Fruit fly (Drosophila melanogaster) whole organism, embryonic: Measurements from ENCODE around the gene CG3999.

Source experiments
- Antp ChIP-seq: fragments of 200-800 bp; sonication (Bioruptor generic); optimal IDR thresholded peaks from 3 replicates; lab custom pipeline; 2016; ENCODE audit warnings: missing biosample characterization, missing genetic modification characterization
- CG10543 ChIP-seq: fragments of 200-800 bp; sonication (Bioruptor generic); optimal IDR thresholded peaks from 3 replicates; lab custom pipeline; 2017; ENCODE audit warnings: missing biosample characterization, mild to moderate bottlenecking, missing genetic modification characterization, moderate library complexity
- CG10979 ChIP-seq: fragments of 200-800 bp; sonication (Bioruptor generic); optimal IDR thresholded peaks from 2 replicates; lab custom pipeline; 2018; ENCODE audit warnings: missing biosample characterization, mild to moderate bottlenecking, missing genetic modification characterization, moderate library complexity
- CG11560 ChIP-seq: fragments of 200-800 bp; sonication (Bioruptor generic); IDR thresholded peaks from 3 replicates; pipeline ENCODE4 v1.3.6; 2022; ENCODE audit warnings: missing biosample characterization, missing genetic modification characterization
- CG11723 ChIP-seq: fragments of 200-800 bp; sonication (Bioruptor generic); optimal IDR thresholded peaks from 2 replicates; lab custom pipeline; 2017; ENCODE audit warnings: missing biosample characterization, mild to moderate bottlenecking, missing genetic modification characterization
- CG1647 ChIP-seq: fragments of 200-800 bp; sonication (Bioruptor generic); optimal IDR thresholded peaks from 3 replicates; lab custom pipeline; 2016; ENCODE audit warnings: missing biosample characterization, missing genetic modification characterization
- CG16815 ChIP-seq: fragments of 200-800 bp; sonication (Bioruptor generic); optimal IDR thresholded peaks from 3 replicates; lab custom pipeline; 2017; ENCODE audit warnings: missing biosample characterization, mild to moderate bottlenecking, missing genetic modification characterization
- CG17328 ChIP-seq: fragments of 200-800 bp; sonication (Bioruptor generic); IDR thresholded peaks from 2 replicates; pipeline ENCODE4 v1.3.6; 2022; ENCODE audit warnings: missing biosample characterization, missing genetic modification characterization
- CG17385 ChIP-seq: fragments of 200-800 bp; sonication (Bioruptor generic); optimal IDR thresholded peaks from 3 replicates; lab custom pipeline; 2018; ENCODE audit warnings: missing biosample characterization, mild to moderate bottlenecking, missing genetic modification characterization
- CG17568 ChIP-seq: fragments of 200-800 bp; sonication (Bioruptor generic); optimal IDR thresholded peaks from 2 replicates; lab custom pipeline; 2018; ENCODE audit warnings: missing biosample characterization, mild to moderate bottlenecking, missing genetic modification characterization, moderate library complexity
- CG2202 ChIP-seq: fragments of 200-800 bp; sonication (Bioruptor generic); optimal IDR thresholded peaks from 2 replicates; lab custom pipeline; 2018; ENCODE audit warnings: missing biosample characterization, mild to moderate bottlenecking, missing genetic modification characterization
- CG32767 ChIP-seq: fragments of 200-800 bp; sonication (Bioruptor generic); IDR thresholded peaks from 2 replicates; pipeline ENCODE4 v1.3.6; 2022; ENCODE audit warnings: missing biosample characterization, missing genetic modification characterization
- CG34376 ChIP-seq: fragments of 200-800 bp; sonication (Bioruptor generic); optimal IDR thresholded peaks from 2 replicates; lab custom pipeline; 2018; ENCODE audit warnings: missing biosample characterization, mild to moderate bottlenecking, missing genetic modification characterization
- CG4328 ChIP-seq: fragments of 200-800 bp; sonication (Bioruptor generic); optimal IDR thresholded peaks from 3 replicates; lab custom pipeline; 2017; ENCODE audit warnings: missing biosample characterization, missing genetic modification reagents, missing genetic modification characterization
- CG4707 ChIP-seq: fragments of 200-800 bp; sonication (Bioruptor generic); optimal IDR thresholded peaks from 2 replicates; lab custom pipeline; 2018; ENCODE audit warnings: missing biosample characterization, mild to moderate bottlenecking, missing genetic modification characterization, moderate library complexity
- CG5180 ChIP-seq: fragments of 200-800 bp; sonication (Bioruptor generic); optimal IDR thresholded peaks from 3 replicates; lab custom pipeline; 2017; ENCODE audit warnings: missing biosample characterization, missing genetic modification characterization, mild to moderate bottlenecking, moderate library complexity, missing genetic modification reagents
- CG6175 ChIP-seq: fragments of 200-800 bp; sonication (Bioruptor generic); IDR thresholded peaks from 3 replicates; pipeline ENCODE4 v1.3.6; 2022; ENCODE audit warnings: missing biosample characterization, missing genetic modification characterization
- CG7839 ChIP-seq: fragments of 200-800 bp; sonication (Bioruptor generic); optimal IDR thresholded peaks from 3 replicates; lab custom pipeline; 2018; ENCODE audit warnings: missing biosample characterization, mild to moderate bottlenecking, missing genetic modification characterization, moderate library complexity
- CG7963 ChIP-seq: fragments of 200-800 bp; sonication (Bioruptor generic); IDR thresholded peaks from 3 replicates; pipeline ENCODE4 v1.3.6; 2022; ENCODE audit warnings: missing biosample characterization, missing genetic modification characterization; ENCODE audit not compliant: partially characterized antibody
- Chrac-16 ChIP-seq: fragments of 200-800 bp; sonication (Bioruptor generic); optimal IDR thresholded peaks from 3 replicates; lab custom pipeline; 2016; ENCODE audit warnings: missing biosample characterization, missing genetic modification characterization
- D19A ChIP-seq: fragments of 200-800 bp; optimal IDR thresholded peaks from 3 replicates; lab custom pipeline; 2019; ENCODE audit warnings: missing biosample characterization, mild to moderate bottlenecking, missing genetic modification characterization, moderate library complexity
- Hr3 ChIP-seq: fragments of 200-800 bp; sonication (Bioruptor generic); optimal IDR thresholded peaks from 3 replicates; lab custom pipeline; 2016; ENCODE audit warnings: missing biosample characterization, missing genetic modification characterization
- NC2α ChIP-seq: fragments of 200-800 bp; sonication (Bioruptor generic); optimal IDR thresholded peaks from 2 replicates; lab custom pipeline; 2016; ENCODE audit warnings: missing biosample characterization, missing genetic modification characterization
- Ptx1 ChIP-seq: fragments of 200-800 bp; sonication (Bioruptor generic); IDR thresholded peaks from 2 replicates; pipeline ENCODE4 v1.3.6; 2022; ENCODE audit warnings: missing biosample characterization, missing genetic modification characterization
- Rx ChIP-seq: fragments of 200-800 bp; sonication (Bioruptor generic); IDR thresholded peaks from 2 replicates; pipeline ENCODE4 v1.3.6; 2022; ENCODE audit warnings: missing biosample characterization, missing genetic modification characterization
- Stat92E ChIP-seq, 3 experiments: fragments of >200 bp in 2 of 3; fragments of 200-800 bp in 1 of 3; sonication (Bioruptor generic) in 1 of 3; optimal IDR thresholded peaks; 2 replicates each; lab custom pipeline; 2017 to 2019; ENCODE audit warnings: missing biosample characterization in 3 of 3, missing genetic modification characterization in 3 of 3, mild to moderate bottlenecking in 1 of 3, moderate library complexity in 1 of 3
- Xbp1 ChIP-seq: fragments of 200-800 bp; sonication (Bioruptor generic); optimal IDR thresholded peaks from 3 replicates; lab custom pipeline; 2016; ENCODE audit warnings: missing biosample characterization, mild to moderate bottlenecking, missing genetic modification characterization
- al ChIP-seq: fragments of 200-800 bp; sonication (Bioruptor generic); IDR thresholded peaks from 2 replicates; pipeline ENCODE4 v1.3.6; 2022; ENCODE audit warnings: missing biosample characterization, missing genetic modification characterization
- ase ChIP-seq: fragments of 200-800 bp; sonication (Bioruptor generic); IDR thresholded peaks from 3 replicates; pipeline ENCODE4 v1.3.6; 2022; ENCODE audit warnings: missing biosample characterization, missing genetic modification characterization
- bigmax ChIP-seq: fragments of 200-800 bp; sonication (Bioruptor generic); optimal IDR thresholded peaks from 2 replicates; lab custom pipeline; 2018; ENCODE audit warnings: missing biosample characterization, mild to moderate bottlenecking, missing genetic modification characterization
- ci ChIP-seq: fragments of 200-800 bp; sonication (Bioruptor generic); IDR thresholded peaks from 3 replicates; pipeline ENCODE4 v1.3.6; 2022; ENCODE audit warnings: missing biosample characterization, missing genetic modification characterization
- croc ChIP-seq: fragments of 200-800 bp; sonication (Bioruptor generic); conservative IDR thresholded peaks from 3 replicates; pipeline ENCODE4 v1.3.6; 2022; ENCODE audit warnings: missing biosample characterization, missing genetic modification characterization
- dmrt99B ChIP-seq: fragments of 200-800 bp; sonication (Bioruptor generic); optimal IDR thresholded peaks from 2 replicates; lab custom pipeline; 2018; ENCODE audit warnings: missing biosample characterization, mild to moderate bottlenecking, missing genetic modification characterization, moderate library complexity
- dpn ChIP-seq, 2 experiments: fragments of 200-800 bp; sonication (Bioruptor generic); optimal IDR thresholded peaks; 3 replicates each; lab custom pipeline; 2016; ENCODE audit warnings: missing biosample characterization in 2 of 2, missing genetic modification characterization in 2 of 2
- ftz-f1 ChIP-seq: fragments of 200-800 bp; sonication (Bioruptor generic); optimal IDR thresholded peaks from 2 replicates; lab custom pipeline; 2016; ENCODE audit warnings: missing biosample characterization, missing genetic modification characterization
- gfzf ChIP-seq: fragments of 200-800 bp; sonication (Bioruptor generic); optimal IDR thresholded peaks from 2 replicates; lab custom pipeline; 2016; ENCODE audit warnings: missing biosample characterization, mild to moderate bottlenecking, missing genetic modification characterization, moderate library complexity
- hb ChIP-seq: fragments of 200-800 bp; sonication (Bioruptor generic); IDR thresholded peaks from 3 replicates; pipeline ENCODE4 v1.3.6; 2022; ENCODE audit warnings: missing biosample characterization, missing genetic modification characterization; ENCODE audit not compliant: partially characterized antibody
- knrl ChIP-seq: fragments of 200-800 bp; sonication (Bioruptor generic); IDR thresholded peaks from 3 replicates; pipeline ENCODE4 v1.3.6; 2022; ENCODE audit warnings: missing biosample characterization, missing genetic modification characterization; ENCODE audit not compliant: partially characterized antibody
- lilli ChIP-seq: fragments of 200-800 bp; sonication (Bioruptor generic); optimal IDR thresholded peaks from 3 replicates; lab custom pipeline; 2016; ENCODE audit warnings: missing biosample characterization, missing genetic modification characterization
- prd ChIP-seq, 3 experiments: fragments of >200 bp in 2 of 3; fragments of 200-800 bp in 1 of 3; sonication (Bioruptor generic) in 1 of 3; optimal IDR thresholded peaks in 2 of 3; IDR thresholded peaks in 1 of 3; 2 replicates in 2 of 3; 3 replicates in 1 of 3; pipeline versions ENCODE4 v1.3.6 to Lab custom; 2017 to 2022; ENCODE audit warnings: missing biosample characterization in 1 of 3, missing genetic modification characterization in 1 of 3
- ranshi ChIP-seq: fragments of 200-800 bp; sonication (Bioruptor generic); IDR thresholded peaks from 2 replicates; pipeline ENCODE4 v1.3.6; 2022; ENCODE audit warnings: missing biosample characterization, missing genetic modification characterization
- schlank ChIP-seq: fragments of 200-800 bp; sonication (Bioruptor generic); optimal IDR thresholded peaks from 2 replicates; lab custom pipeline; 2018; ENCODE audit warnings: missing biosample characterization, mild to moderate bottlenecking, missing genetic modification characterization
- scrt ChIP-seq: fragments of 200-800 bp; sonication (Bioruptor generic); optimal IDR thresholded peaks from 2 replicates; lab custom pipeline; 2018; ENCODE audit warnings: missing biosample characterization, mild to moderate bottlenecking, missing genetic modification characterization, moderate library complexity
- sna ChIP-seq: fragments of 200-800 bp; sonication (Bioruptor generic); IDR thresholded peaks from 2 replicates; pipeline ENCODE4 v1.3.6; 2022; ENCODE audit warnings: missing biosample characterization, missing genetic modification characterization; ENCODE audit not compliant: partially characterized antibody
- stc ChIP-seq: fragments of 200-800 bp; sonication (Bioruptor generic); IDR thresholded peaks from 2 replicates; pipeline ENCODE4 v1.3.6; 2022; ENCODE audit warnings: missing biosample characterization, missing genetic modification characterization
- tx ChIP-seq: fragments of 200-800 bp; sonication (Bioruptor generic); optimal IDR thresholded peaks from 2 replicates; lab custom pipeline; 2016; ENCODE audit warnings: missing biosample characterization, missing genetic modification characterization
- unpg ChIP-seq: fragments of 200-800 bp; sonication (Bioruptor generic); optimal IDR thresholded peaks from 3 replicates; lab custom pipeline; 2018; ENCODE audit warnings: missing biosample characterization, mild to moderate bottlenecking, missing genetic modification characterization, moderate library complexity

CG3999 gene

dm6 chr3R:10268101-10268864, 17.0 kb downstream of the CG3999 start (continued):
- peak; percentile 77 for TF ChIP-seq CG10979
- no peak for TF ChIP-seq prd (optimal IDR thresholded peaks at IDR 0.05; lab: Kevin White, UChicago)
- TF ChIP-seq prd (GFP tag; IDR thresholded peaks at IDR 0.05; lab: Robert Waterston, UW) = peak; percentile 78
- TF ChIP-seq CG17568 (GFP tag; lab: Kevin White, UChicago) = peak; percentile 78
- peak; percentile 69 for TF ChIP-seq al (GFP tag; lab: Robert Waterston, UW)
- TF ChIP-seq CG4707 (GFP tag; lab: Kevin White, UChicago) = no peak
- peak; percentile 91 for TF ChIP-seq dmrt99B (tag; lab: Kevin White, UChicago)
- no peak for TF ChIP-seq Stat92E (GFP tag; optimal IDR thresholded peaks at IDR 0.05; lab: Kevin White, UChicago)
- TF ChIP-seq bigmax (GFP tag; lab: Kevin White, UChicago) = no peak
- no peak for TF ChIP-seq gfzf
- peak; percentile 77 for TF ChIP-seq stc (GFP tag; lab: Robert Waterston, UW)
- peak; percentile 68; the same call in 1 of the 2 replicates for TF ChIP-seq CG32767 (GFP tag; lab: Robert Waterston, UW)
- TF ChIP-seq dpn (GFP tag; optimal IDR thresholded peaks at IDR 0.05; lab: Kevin White, UChicago) = peak; percentile 74 to 76
- peak; percentile 88 for TF ChIP-seq CG10543
- peak; percentile 86 for TF ChIP-seq Xbp1 (GFP tag; lab: Kevin White, UChicago)
- peak; percentile 87 for TF ChIP-seq unpg (GFP tag; lab: Kevin White, UChicago)
- peak; percentile 11 for TF ChIP-seq CG2202
- peak; percentile 55; the same call in 1 of the 3 replicates for TF ChIP-seq ci (GFP tag; lab: Robert Waterston, UW)
- TF ChIP-seq CG7839 (tag; lab: Kevin White, UChicago) = peak; percentile 90
- TF ChIP-seq D19A (tag; lab: Kevin White, UChicago) = peak; percentile 79
- TF ChIP-seq CG5180 (GFP tag; lab: Kevin White, UChicago) = peak; percentile 63
- TF ChIP-seq Rx = peak; percentile 47; the same call in 1 of the 2 replicates
- TF ChIP-seq CG34376 = peak; percentile 72
- TF ChIP-seq CG16815 (GFP tag; lab: Kevin White, UChicago) = peak; percentile 70
- peak; percentile 55; the same call in 1 of the 2 replicates for TF ChIP-seq CG17328 (GFP tag; lab: Robert Waterston, UW)
- TF ChIP-seq sna (GFP tag; lab: Robert Waterston, UW) = peak; percentile 29; the same call in 1 of the 2 replicates
- TF ChIP-seq CG11723 (GFP tag; lab: Kevin White, UChicago) = peak; percentile 67
- peak; percentile 68 for TF ChIP-seq scrt (GFP tag; lab: Kevin White, UChicago)
- TF ChIP-seq CG6175 = no peak; the same call in 2 of the 3 replicates
- peak; percentile 69 for TF ChIP-seq CG4328 (GFP tag; lab: Kevin White, UChicago)
- peak; percentile 47 for TF ChIP-seq ranshi (GFP tag; lab: Robert Waterston, UW)
- TF ChIP-seq croc (GFP tag; lab: Robert Waterston, UW) = no peak; the same call in 2 of the 3 replicates
- TF ChIP-seq Chrac-16 (GFP tag; lab: Kevin White, UChicago) = peak; percentile 68
- peak; percentile 52 for TF ChIP-seq CG1647 (GFP tag; lab: Kevin White, UChicago)
- TF ChIP-seq ftz-f1 (GFP tag; lab: Kevin White, UChicago) = no peak
- peak; percentile 68 for TF ChIP-seq Hr3 (GFP tag; lab: Kevin White, UChicago)
- peak; percentile 62 for TF ChIP-seq tx
- peak; percentile 83 for TF ChIP-seq CG17385 (GFP tag; lab: Kevin White, UChicago)
- peak; percentile 59 for TF ChIP-seq schlank (tag; lab: Kevin White, UChicago)
- TF ChIP-seq ase (GFP tag; lab: Robert Waterston, UW) = peak; percentile 61; the same call in 2 of the 3 replicates
- peak; percentile 18 for TF ChIP-seq NC2α (GFP tag; lab: Kevin White, UChicago)
- TF ChIP-seq Ptx1 (GFP tag; lab: Robert Waterston, UW) = peak; percentile 85
- no peak for TF ChIP-seq knrl (GFP tag; lab: Robert Waterston, UW)
- 0 out of 3 replicates have a peak, but pooled peaks have one; percentile 45 for TF ChIP-seq CG11560 (tag; lab: Robert Waterston, UW)
- peak; percentile 16 for TF ChIP-seq Antp (GFP tag; lab: Kevin White, UChicago)
- TF ChIP-seq lilli (GFP tag; lab: Kevin White, UChicago) = peak; percentile 89
- TF ChIP-seq hb (GFP tag; lab: Robert Waterston, UW) = no peak
- TF ChIP-seq CG7963 (GFP tag; lab: Robert Waterston, UW) = no peak
